Fruit fly (Drosophila melanogaster): Measurements from ENCODE around the gene MKP-4.

The MKP-4 gene

dm6 chrX:19590579-19590978 is 32.3 kb upstream of the MKP-4 start:
- TF ChIP-seq sage (GFP tag; optimal IDR thresholded peaks at IDR 0.05) = no peak
- no peak for TF ChIP-seq Hr78 (GFP tag; optimal IDR thresholded peaks at IDR 0.05)
- TF ChIP-seq Myc (optimal IDR thresholded peaks at IDR 0.05) = no peak
- TF ChIP-seq HLH106 (tag; optimal IDR thresholded peaks at IDR 0.05) = no peak
- no peak for TF ChIP-seq Mio (GFP tag; optimal IDR thresholded peaks at IDR 0.05)
- TF ChIP-seq CG32264 (GFP tag; optimal IDR thresholded peaks at IDR 0.05) = no peak
- no peak for TF ChIP-seq foxo (GFP tag; optimal IDR thresholded peaks at IDR 0.05)
- TF ChIP-seq br (GFP tag; optimal IDR thresholded peaks at IDR 0.05) = no peak
- TF ChIP-seq tai (GFP tag; optimal IDR thresholded peaks at IDR 0.05) = no peak
- TF ChIP-seq Rel (GFP tag; optimal IDR thresholded peaks at IDR 0.05) = no peak
- no peak for TF ChIP-seq Rel (tag; optimal IDR thresholded peaks at IDR 0.05)
- TF ChIP-seq brk (GFP tag; optimal IDR thresholded peaks at IDR 0.05) = no peak
- TF ChIP-seq rgr (GFP tag; optimal IDR thresholded peaks at IDR 0.05) = no peak
- TF ChIP-seq Jra (GFP tag; optimal IDR thresholded peaks at IDR 0.05) = no peak
- TF ChIP-seq Abd-B (GFP tag; optimal IDR thresholded peaks at IDR 0.05) = no peak
- no peak for TF ChIP-seq psq (GFP tag; optimal IDR thresholded peaks at IDR 0.05)
- no peak for TF ChIP-seq woc (GFP tag; optimal IDR thresholded peaks at IDR 0.05)

dm6 chrX:19592309-19592708 is 30.6 kb upstream of the MKP-4 start, which contains the start of gene CG14205:
Gene CG14205, plus strand, starts transcription at chrX:19592609.
- TF ChIP-seq Vsx2 (GFP tag; optimal IDR thresholded peaks at IDR 0.05; ENCODE audit: partially characterized antibody) = no peak
- no peak for TF ChIP-seq N (GFP tag; optimal IDR thresholded peaks at IDR 0.05)
- TF ChIP-seq Hr83 (GFP tag; optimal IDR thresholded peaks at IDR 0.05; ENCODE audit: poor library complexity, severe bottlenecking) = no peak

DNA sequence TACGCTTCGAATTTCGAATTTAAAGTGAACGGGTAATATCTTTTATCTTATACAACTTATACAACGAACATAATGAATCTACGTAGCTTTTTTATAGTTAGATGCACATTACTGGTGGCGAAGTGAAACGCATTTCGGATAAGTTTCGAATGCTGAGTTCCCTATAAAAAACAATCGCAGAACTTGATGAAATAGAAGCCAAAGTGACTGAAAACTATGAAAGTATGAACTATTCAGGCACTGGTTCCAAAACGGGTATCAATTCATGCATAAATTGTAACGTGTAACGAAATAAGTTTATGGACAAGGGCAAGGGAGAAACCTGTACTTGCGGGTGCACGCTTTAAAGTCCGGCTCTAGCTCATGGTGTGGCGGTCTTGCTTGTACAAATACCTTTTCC is 27.1 kb upstream of the MKP-4 start:
- TF ChIP-seq Hnf4 (GFP tag; optimal IDR thresholded peaks at IDR 0.05) (no peak), CG32264 (GFP tag; optimal IDR thresholded peaks at IDR 0.05) (no peak), pan (optimal IDR thresholded peaks at IDR 0.05) (no peak), Dfd (GFP tag; optimal IDR thresholded peaks at IDR 0.05) (no peak), Myc (optimal IDR thresholded peaks at IDR 0.05) (no peak), CG9705 (GFP tag; optimal IDR thresholded peaks at IDR 0.05) (no peak), OdsH (GFP tag; optimal IDR thresholded peaks at IDR 0.05) (no peak), HLH106 (tag; optimal IDR thresholded peaks at IDR 0.05) (no peak), ey (GFP tag; optimal IDR thresholded peaks at IDR 0.05) (no peak), Hr83 (GFP tag; optimal IDR thresholded peaks at IDR 0.05; ENCODE audit: poor library complexity, severe bottlenecking) (no peak), sv (GFP tag; optimal IDR thresholded peaks at IDR 0.05) (no peak), dmrt93B (GFP tag; optimal IDR thresholded peaks at IDR 0.05) (no peak), CrebA (GFP tag; optimal IDR thresholded peaks at IDR 0.05; ENCODE audit: borderline replicate concordance) (no peak), Mio (GFP tag; optimal IDR thresholded peaks at IDR 0.05) (no peak), fru (GFP tag; optimal IDR thresholded peaks at IDR 0.05) (no peak), psq (GFP tag; optimal IDR thresholded peaks at IDR 0.05) (no peak), sage (GFP tag; optimal IDR thresholded peaks at IDR 0.05) (no peak)

DNA sequence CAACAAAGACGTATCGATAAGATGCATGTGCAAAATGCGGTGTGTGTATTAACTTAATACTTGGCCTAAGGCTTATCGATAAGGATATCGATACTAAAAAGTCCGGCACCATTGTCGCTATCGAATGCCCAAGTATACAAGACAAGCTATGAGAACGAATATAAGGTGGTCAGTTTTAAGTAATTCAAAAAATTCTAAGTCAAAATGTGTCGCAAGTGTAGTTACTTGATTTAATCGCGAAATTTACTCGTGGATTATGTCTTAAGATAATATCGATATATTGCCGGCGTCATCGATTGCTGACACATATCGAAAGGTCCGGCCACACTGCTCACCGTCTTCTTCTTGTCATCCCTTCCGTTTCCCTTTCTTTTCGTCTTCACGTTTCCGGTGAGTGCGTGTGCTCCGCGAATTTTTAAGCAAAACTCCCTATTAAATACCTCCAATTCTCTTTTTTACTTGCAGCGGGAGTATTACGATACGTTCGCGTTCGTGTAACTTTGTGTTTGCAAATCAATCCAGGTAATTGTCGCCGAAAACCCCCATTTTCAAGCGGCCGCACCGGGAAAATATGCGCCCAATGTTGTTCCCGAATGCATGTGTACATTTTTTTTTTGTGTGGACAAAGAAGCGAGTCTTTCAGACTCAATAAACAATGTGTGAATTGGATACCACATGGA is 25.1 kb upstream of the MKP-4 start, which contains the start of gene RpS10b:
RpS10b (plus strand) TSS at position 348 of the 680 bp plus-strand sequence.
- TF ChIP-seq ey (GFP tag; optimal IDR thresholded peaks at IDR 0.05) (peak; percentile 60), Sp1 (GFP tag; optimal IDR thresholded peaks at IDR 0.05) (peak; percentile 90), h (GFP tag; optimal IDR thresholded peaks at IDR 0.05) (peak; percentile 86), sage (GFP tag; optimal IDR thresholded peaks at IDR 0.05) (no peak), psq (GFP tag; optimal IDR thresholded peaks at IDR 0.05) (peak; percentile 66), brk (GFP tag; optimal IDR thresholded peaks at IDR 0.05) (peak; percentile 36), OdsH (GFP tag; optimal IDR thresholded peaks at IDR 0.05) (peak; percentile 79), tai (GFP tag; optimal IDR thresholded peaks at IDR 0.05) (no peak), HLH106 (tag; optimal IDR thresholded peaks at IDR 0.05) (peak; percentile 73), Dif (GFP tag; optimal IDR thresholded peaks at IDR 0.05; ENCODE audit: partially characterized antibody) (no peak), Hnf4 (GFP tag; optimal IDR thresholded peaks at IDR 0.05) (peak; percentile 70), CG9705 (GFP tag; optimal IDR thresholded peaks at IDR 0.05) (peak; percentile 92), rgr (GFP tag; optimal IDR thresholded peaks at IDR 0.05) (peak; percentile 88), Abd-B (GFP tag; optimal IDR thresholded peaks at IDR 0.05) (no peak), Myc (optimal IDR thresholded peaks at IDR 0.05) (peak; percentile 43), GATAd (GFP tag; optimal IDR thresholded peaks at IDR 0.05) (peak; percentile 3), dl (GFP tag; optimal IDR thresholded peaks at IDR 0.05; ENCODE audit: insufficient read depth in 1 of 2, partially characterized antibody in 2 of 2) (no peak), lola (GFP tag; optimal IDR thresholded peaks at IDR 0.05) (no peak), Hr83 (GFP tag; optimal IDR thresholded peaks at IDR 0.05; ENCODE audit: poor library complexity, severe bottlenecking) (peak; percentile 78), sv (GFP tag; optimal IDR thresholded peaks at IDR 0.05) (peak; percentile 58), dsf (GFP tag; optimal IDR thresholded peaks at IDR 0.05; ENCODE audit: borderline replicate concordance) (peak; percentile 38), CrebA (GFP tag; optimal IDR thresholded peaks at IDR 0.05; ENCODE audit: borderline replicate concordance) (no peak), fru (GFP tag; optimal IDR thresholded peaks at IDR 0.05) (peak; percentile 65), Rel (GFP tag; optimal IDR thresholded peaks at IDR 0.05) (peak; percentile 23), Rel (tag; optimal IDR thresholded peaks at IDR 0.05) (peak; percentile 65), usp (GFP tag; optimal IDR thresholded peaks at IDR 0.05) (no peak), N (GFP tag; optimal IDR thresholded peaks at IDR 0.05) (no peak), Hr78 (GFP tag; optimal IDR thresholded peaks at IDR 0.05) (no peak), pan (optimal IDR thresholded peaks at IDR 0.05) (no peak), Jra (GFP tag; optimal IDR thresholded peaks at IDR 0.05) (peak; percentile 63), foxo (GFP tag; optimal IDR thresholded peaks at IDR 0.05) (peak in 1 of 2 experiments; percentile 49), jim (GFP tag; optimal IDR thresholded peaks at IDR 0.05) (no peak), br (GFP tag; optimal IDR thresholded peaks at IDR 0.05) (peak; percentile 86), Mio (GFP tag; optimal IDR thresholded peaks at IDR 0.05) (peak; percentile 52), dmrt93B (GFP tag; optimal IDR thresholded peaks at IDR 0.05) (peak; percentile 94)

All from whole organism, wandering third instar larva.